Fruit fly (Drosophila melanogaster) whole organism, embryonic: ENCODE data around the gene CG11695.

Experiments used
- CG18476 ChIP-seq: fragments of 200-800 bp; sonication (Bioruptor generic); optimal IDR thresholded peaks from 2 replicates; lab custom pipeline; 2016; ENCODE audit warnings: missing biosample characterization, mild to moderate bottlenecking, missing genetic modification characterization
- H2.0 ChIP-seq: fragments of 200-800 bp; sonication (Bioruptor generic); IDR thresholded peaks from 2 replicates; pipeline ENCODE4 v1.3.6; 2022; ENCODE audit warnings: missing biosample characterization, missing genetic modification characterization

- TF ChIP-seq H2.0: no peak
- TF ChIP-seq CG18476 (GFP tag; lab: Kevin White, UChicago): no peak
Observed at dm6 chrX:11584075-11584474, 7.4 kb downstream of the CG11695 start, which contains the start of gene pkm.
